Fruit fly (Drosophila melanogaster) whole organism, embryonic: ENCODE data around the gene sloth1.

ENCODE experiments used
- Atf6 ChIP-seq: fragments of 200-800 bp; sonication (Bioruptor generic); IDR thresholded peaks from 2 replicates; pipeline ENCODE4 v1.3.6; 2022; ENCODE audit warnings: missing biosample characterization, missing genetic modification characterization
- CG11696 ChIP-seq: fragments of 200-800 bp; sonication (Bioruptor generic); IDR thresholded peaks from 2 replicates; pipeline ENCODE4 v1.3.6; 2022; ENCODE audit warnings: missing biosample characterization, missing genetic modification characterization
- CG12769 ChIP-seq: fragments of 200-800 bp; sonication (Bioruptor generic); optimal IDR thresholded peaks from 2 replicates; lab custom pipeline; 2019; ENCODE audit warnings: missing biosample characterization, mild to moderate bottlenecking, missing genetic modification characterization, moderate library complexity
- CG13296 ChIP-seq: fragments of 200-800 bp; sonication (Bioruptor generic); optimal IDR thresholded peaks from 3 replicates; lab custom pipeline; 2018; ENCODE audit warnings: missing biosample characterization, mild to moderate bottlenecking, missing genetic modification characterization
- CG15011 ChIP-seq: fragments of 200-800 bp; sonication (Bioruptor generic); optimal IDR thresholded peaks from 3 replicates; lab custom pipeline; 2018; ENCODE audit warnings: missing biosample characterization, mild to moderate bottlenecking, missing genetic modification characterization
- CG16863 ChIP-seq: fragments of 200-800 bp; sonication (Bioruptor generic); optimal IDR thresholded peaks from 3 replicates; lab custom pipeline; 2016; ENCODE audit warnings: missing biosample characterization, missing genetic modification characterization
- CG17359 ChIP-seq: fragments of 200-800 bp; sonication (Bioruptor generic); optimal IDR thresholded peaks from 3 replicates; lab custom pipeline; 2018; ENCODE audit warnings: missing biosample characterization, mild to moderate bottlenecking, missing genetic modification characterization, moderate library complexity
- CG17612 ChIP-seq: fragments of 200-800 bp; sonication (Bioruptor generic); IDR thresholded peaks from 2 replicates; pipeline ENCODE4 v1.3.6; 2022; ENCODE audit warnings: missing biosample characterization, missing genetic modification characterization
- CG3065 ChIP-seq: fragments of 200-800 bp; sonication (Bioruptor generic); optimal IDR thresholded peaks from 2 replicates; lab custom pipeline; 2016; ENCODE audit warnings: missing biosample characterization, missing genetic modification characterization
- CG31224 ChIP-seq: fragments of 200-800 bp; sonication (Bioruptor generic); IDR thresholded peaks from 2 replicates; pipeline ENCODE4 v1.3.6; 2022; ENCODE audit warnings: missing biosample characterization, missing genetic modification characterization
- CG3726 ChIP-seq: fragments of 200-800 bp; sonication (Bioruptor generic); IDR thresholded peaks from 3 replicates; pipeline ENCODE4, ENCODE4 v1.3.6; 2022; ENCODE audit warnings: missing biosample characterization, missing genetic modification characterization
- CG4360 ChIP-seq: fragments of 200-800 bp; sonication (Bioruptor generic); IDR thresholded peaks from 2 replicates; pipeline ENCODE4 v1.3.6; 2022; ENCODE audit warnings: missing biosample characterization, missing genetic modification characterization
- CG43689 ChIP-seq: fragments of 200-800 bp; sonication (Bioruptor generic); IDR thresholded peaks from 2 replicates; pipeline ENCODE4 v1.3.6; 2022; ENCODE audit warnings: missing biosample characterization, missing genetic modification characterization
- CG4820 ChIP-seq: fragments of 200-800 bp; sonication (Bioruptor generic); optimal IDR thresholded peaks from 3 replicates; lab custom pipeline; 2016; ENCODE audit warnings: missing biosample characterization, missing genetic modification characterization
- CG5180 ChIP-seq: fragments of 200-800 bp; sonication (Bioruptor generic); optimal IDR thresholded peaks from 3 replicates; lab custom pipeline; 2017; ENCODE audit warnings: missing biosample characterization, missing genetic modification characterization, mild to moderate bottlenecking, moderate library complexity, missing genetic modification reagents
- CG8281 ChIP-seq: fragments of 200-800 bp; sonication (Bioruptor generic); optimal IDR thresholded peaks from 2 replicates; lab custom pipeline; 2018; ENCODE audit warnings: missing biosample characterization, mild to moderate bottlenecking, missing genetic modification characterization, moderate library complexity
- CG8290 ChIP-seq, 3 experiments: fragments of 200-800 bp; sonication (Bioruptor generic); optimal IDR thresholded peaks; 2 replicates each; lab custom pipeline; 2016 to 2019; ENCODE audit warnings: missing biosample characterization in 3 of 3, missing genetic modification characterization in 3 of 3, mild to moderate bottlenecking in 2 of 3, moderate library complexity in 1 of 3
- CTCF ChIP-seq: fragments of 200-800 bp; sonication (Bioruptor generic); optimal IDR thresholded peaks from 2 replicates; lab custom pipeline; 2017; ENCODE audit warnings: missing biosample characterization, mild to moderate bottlenecking, missing genetic modification characterization, moderate library complexity
- Camta ChIP-seq: fragments of 200-800 bp; sonication (Bioruptor generic); optimal IDR thresholded peaks from 2 replicates; lab custom pipeline; 2016; ENCODE audit warnings: missing biosample characterization, missing genetic modification characterization
- D19A ChIP-seq: fragments of 200-800 bp; optimal IDR thresholded peaks from 3 replicates; lab custom pipeline; 2019; ENCODE audit warnings: missing biosample characterization, mild to moderate bottlenecking, missing genetic modification characterization, moderate library complexity
- D19B ChIP-seq: fragments of 200-800 bp; sonication (Bioruptor generic); optimal IDR thresholded peaks from 2 replicates; lab custom pipeline; 2017; ENCODE audit warnings: missing biosample characterization, mild to moderate bottlenecking, missing genetic modification characterization
- Gug ChIP-seq: fragments of 200-800 bp; sonication (Bioruptor generic); IDR thresholded peaks from 4 replicates; pipeline ENCODE4 v1.3.6; 2022; ENCODE audit warnings: missing biosample characterization, missing genetic modification characterization
- H2.0 ChIP-seq: fragments of 200-800 bp; sonication (Bioruptor generic); IDR thresholded peaks from 2 replicates; pipeline ENCODE4 v1.3.6; 2022; ENCODE audit warnings: missing biosample characterization, missing genetic modification characterization
- HLHmδ ChIP-seq: fragments of 200-800 bp; sonication (Bioruptor generic); optimal IDR thresholded peaks from 2 replicates; lab custom pipeline; 2018; ENCODE audit warnings: missing biosample characterization, mild to moderate bottlenecking, missing genetic modification characterization, moderate library complexity
- Hey ChIP-seq: fragments of 200-800 bp; sonication (Bioruptor generic); optimal IDR thresholded peaks from 3 replicates; lab custom pipeline; 2018; ENCODE audit warnings: missing biosample characterization, mild to moderate bottlenecking, missing genetic modification characterization
- Hr51 ChIP-seq, 2 experiments: fragments of 200-800 bp; sonication (Bioruptor generic); optimal IDR thresholded peaks; 2 replicates in 1 of 2; 3 replicates in 1 of 2; lab custom pipeline; 2016 to 2018; ENCODE audit warnings: missing biosample characterization in 2 of 2, missing genetic modification characterization in 2 of 2, mild to moderate bottlenecking in 1 of 2, moderate library complexity in 1 of 2
- Lpt ChIP-seq: fragments of >200 bp; optimal IDR thresholded peaks from 2 replicates; lab custom pipeline; 2018; ENCODE audit warnings: missing biosample characterization, missing genetic modification characterization
- Oli ChIP-seq: fragments of 200-800 bp; sonication (Bioruptor generic); optimal IDR thresholded peaks from 2 replicates; lab custom pipeline; 2018; ENCODE audit warnings: missing biosample characterization, mild to moderate bottlenecking, missing genetic modification characterization, moderate library complexity
- Ravus ChIP-seq: fragments of 200-800 bp; sonication (Bioruptor generic); IDR thresholded peaks from 2 replicates; pipeline ENCODE4 v1.3.6; 2022; ENCODE audit warnings: missing biosample characterization, missing genetic modification characterization
- Scr ChIP-seq: fragments of 200-800 bp; sonication (Bioruptor generic); IDR thresholded peaks from 2 replicates; pipeline ENCODE4 v1.3.6; 2022; ENCODE audit warnings: missing biosample characterization, missing genetic modification characterization; ENCODE audit not compliant: partially characterized antibody
- Sin3A ChIP-seq: fragments of >200 bp; optimal IDR thresholded peaks from 2 replicates; lab custom pipeline; 2018
- Sox100B ChIP-seq: fragments of 200-800 bp; sonication (Bioruptor generic); optimal IDR thresholded peaks from 3 replicates; lab custom pipeline; 2018; ENCODE audit warnings: missing biosample characterization, mild to moderate bottlenecking, missing genetic modification characterization
- al ChIP-seq: fragments of 200-800 bp; sonication (Bioruptor generic); IDR thresholded peaks from 2 replicates; pipeline ENCODE4 v1.3.6; 2022; ENCODE audit warnings: missing biosample characterization, missing genetic modification characterization
- ato ChIP-seq: fragments of 200-800 bp; sonication (Bioruptor generic); IDR thresholded peaks from 2 replicates; pipeline ENCODE4 v1.3.6; 2022; ENCODE audit warnings: missing biosample characterization, missing genetic modification characterization; ENCODE audit not compliant: partially characterized antibody
- bcd ChIP-seq: fragments of 200-800 bp; sonication (Bioruptor generic); optimal IDR thresholded peaks from 2 replicates; lab custom pipeline; 2017; ENCODE audit warnings: missing biosample characterization, mild to moderate bottlenecking, missing genetic modification characterization
- croc ChIP-seq: fragments of 200-800 bp; sonication (Bioruptor generic); conservative IDR thresholded peaks from 3 replicates; pipeline ENCODE4 v1.3.6; 2022; ENCODE audit warnings: missing biosample characterization, missing genetic modification characterization
- danr ChIP-seq: fragments of 200-800 bp; sonication (Bioruptor generic); IDR thresholded peaks from 2 replicates; pipeline ENCODE4 v1.3.6; 2022; ENCODE audit warnings: missing biosample characterization, missing genetic modification characterization
- esg ChIP-seq: fragments of 200-800 bp; sonication (Bioruptor generic); conservative IDR thresholded peaks from 2 replicates; pipeline ENCODE4 v1.3.6; 2022; ENCODE audit warnings: missing biosample characterization, missing genetic modification characterization
- eyg ChIP-seq: fragments of 200-800 bp; sonication (Bioruptor generic); optimal IDR thresholded peaks from 3 replicates; lab custom pipeline; 2016; ENCODE audit warnings: missing biosample characterization, missing genetic modification characterization
- lilli ChIP-seq: fragments of 200-800 bp; sonication (Bioruptor generic); optimal IDR thresholded peaks from 3 replicates; lab custom pipeline; 2016; ENCODE audit warnings: missing biosample characterization, missing genetic modification characterization
- mld ChIP-seq: fragments of 200-800 bp; sonication (Bioruptor generic); IDR thresholded peaks from 3 replicates; pipeline ENCODE4 v1.3.6; 2022; ENCODE audit warnings: missing biosample characterization, missing genetic modification characterization; ENCODE audit not compliant: partially characterized antibody
- oc ChIP-seq: fragments of 200-800 bp; sonication (Bioruptor generic); optimal IDR thresholded peaks from 2 replicates; lab custom pipeline; 2018; ENCODE audit warnings: missing biosample characterization, mild to moderate bottlenecking, missing genetic modification characterization, moderate library complexity
- pita ChIP-seq: fragments of 200-800 bp; sonication (Bioruptor generic); optimal IDR thresholded peaks from 2 replicates; lab custom pipeline; 2017; ENCODE audit warnings: missing biosample characterization, mild to moderate bottlenecking, missing genetic modification characterization
- prd ChIP-seq, 3 experiments: fragments of >200 bp in 2 of 3; fragments of 200-800 bp in 1 of 3; sonication (Bioruptor generic) in 1 of 3; optimal IDR thresholded peaks in 2 of 3; IDR thresholded peaks in 1 of 3; 2 replicates in 2 of 3; 3 replicates in 1 of 3; pipeline versions ENCODE4 v1.3.6 to Lab custom; 2017 to 2022; ENCODE audit warnings: missing biosample characterization in 1 of 3, missing genetic modification characterization in 1 of 3
- pzg ChIP-seq: fragments of 200-800 bp; sonication (Bioruptor generic); optimal IDR thresholded peaks from 3 replicates; lab custom pipeline; 2018; ENCODE audit warnings: missing biosample characterization, mild to moderate bottlenecking, missing genetic modification characterization, moderate library complexity
- trem ChIP-seq: fragments of 200-800 bp; optimal IDR thresholded peaks from 3 replicates; lab custom pipeline; 2019; ENCODE audit warnings: missing biosample characterization, mild to moderate bottlenecking, missing genetic modification characterization, moderate library complexity
- vnd ChIP-seq: fragments of 200-800 bp; sonication (Bioruptor generic); IDR thresholded peaks from 3 replicates; pipeline ENCODE4 v1.3.6; 2022; ENCODE audit warnings: missing biosample characterization, missing genetic modification characterization; ENCODE audit not compliant: partially characterized antibody
- zen2 ChIP-seq: fragments of 200-800 bp; sonication (Bioruptor generic); IDR thresholded peaks from 3 replicates; pipeline ENCODE4 v1.3.6; 2022; ENCODE audit warnings: missing biosample characterization, missing genetic modification characterization; ENCODE audit not compliant: partially characterized antibody
- zfh2 ChIP-seq: fragments of 200-800 bp; sonication (Bioruptor generic); optimal IDR thresholded peaks from 2 replicates; lab custom pipeline; 2016; ENCODE audit warnings: missing biosample characterization, missing genetic modification characterization

The sloth1 gene

dm6 chrX:6969364-6970137, 41.6 kb upstream of the sloth1 start, which contains the start of gene CG4586 (continued):
- TF ChIP-seq D19B (GFP tag; lab: Kevin White, UChicago) (peak; percentile 89), Sox100B (GFP tag; lab: Kevin White, UChicago) (peak; percentile 87), trem (tag; lab: Kevin White, UChicago) (peak; percentile 91), CTCF (GFP tag; lab: Kevin White, UChicago) (peak; percentile 59), H2.0 (GFP tag; lab: Robert Waterston, UW) (peak; percentile 92), Camta (GFP tag; lab: Kevin White, UChicago) (peak; percentile 91), CG13296 (peak; percentile 98), HLHmδ (GFP tag; lab: Kevin White, UChicago) (no peak), Oli (tag; lab: Kevin White, UChicago) (peak; percentile 93), CG5180 (peak; percentile 87), CG4820 (GFP tag; lab: Kevin White, UChicago) (peak; percentile 88), Ravus (GFP tag; lab: Robert Waterston, UW) (peak; percentile 76), CG3065 (peak; percentile 90), zen2 (GFP tag; lab: Robert Waterston, UW) (no peak), CG16863 (GFP tag; lab: Kevin White, UChicago) (peak; percentile 94), danr (peak; percentile 79), CG12769 (tag; lab: Kevin White, UChicago) (peak; percentile 98), CG11696 (GFP tag; lab: Robert Waterston, UW) (peak; percentile 93), Sin3A (lab: Kevin White, UChicago) (no peak), lilli (peak; percentile 96), Atf6 (GFP tag; lab: Robert Waterston, UW) (peak; percentile 96), CG3726 (peak; percentile 86), al (peak; percentile 85), pzg (GFP tag; lab: Kevin White, UChicago) (peak; percentile 36), zfh2 (GFP tag; lab: Kevin White, UChicago) (peak; percentile 97), D19A (peak; percentile 90), croc (GFP tag; lab: Robert Waterston, UW) (peak; percentile 59), CG17612 (GFP tag; lab: Robert Waterston, UW) (peak; percentile 82), vnd (GFP tag; lab: Robert Waterston, UW) (no peak), CG8290 (GFP tag; optimal IDR thresholded peaks at IDR 0.05; lab: Kevin White, UChicago) (peak; percentile 80), CG8290 (tag; optimal IDR thresholded peaks at IDR 0.05; lab: Kevin White, UChicago) (peak; percentile 62 to 99), Hr51 (GFP tag; optimal IDR thresholded peaks at IDR 0.05; lab: Kevin White, UChicago) (peak; percentile 95 to 97), bcd (GFP tag; lab: Kevin White, UChicago) (peak; percentile 94), CG15011 (GFP tag; lab: Kevin White, UChicago) (peak; percentile 92), CG8281 (tag; lab: Kevin White, UChicago) (peak; percentile 79), CG43689 (GFP tag; lab: Robert Waterston, UW) (peak; percentile 84; the same call in 1 of the 2 replicates), ato (GFP tag; lab: Robert Waterston, UW) (no peak), mld (GFP tag; lab: Robert Waterston, UW) (no peak), prd (optimal IDR thresholded peaks at IDR 0.05; lab: Kevin White, UChicago) (no peak), prd (GFP tag; IDR thresholded peaks at IDR 0.05; lab: Robert Waterston, UW) (peak; percentile 90), pita (GFP tag; lab: Kevin White, UChicago) (no peak), eyg (peak; percentile 95), CG17359 (peak; percentile 97), Hey (tag; lab: Kevin White, UChicago) (peak; percentile 85), CG4360 (GFP tag; lab: Robert Waterston, UW) (peak; percentile 66), Gug (GFP tag; lab: Robert Waterston, UW) (peak; percentile 82), CG31224 (GFP tag; lab: Robert Waterston, UW) (peak; percentile 80), esg (GFP tag; lab: Robert Waterston, UW) (peak; percentile 85), oc (tag; lab: Kevin White, UChicago) (peak; percentile 93), Lpt (GFP tag; lab: Kevin White, UChicago) (no peak), Scr (GFP tag; lab: Robert Waterston, UW) (no peak)
